Fruit fly (Drosophila melanogaster): ENCODE measurements around the gene Sugb.

dm6 chr3L:11648410-11648809, 35.4 kb upstream of the Sugb start, which contains the start of the genes RIOK1 and Polr3H:
- TF ChIP-seq Dll (optimal IDR thresholded peaks at IDR 0.05) (no peak), usp (GFP tag; optimal IDR thresholded peaks at IDR 0.05) (no peak), psq (optimal IDR thresholded peaks at IDR 0.05) (no peak), CG8478 (optimal IDR thresholded peaks at IDR 0.05) (no peak), pan (optimal IDR thresholded peaks at IDR 0.05) (no peak)
